Worm (Caenorhabditis elegans) whole organism, L1 larva: Measurements from ENCODE around the gene ugt-52.
"Not testable (repeated sequence)": the region's sequence is repeated elsewhere in the genome, so short reads cannot be mapped to it uniquely, and the experiment has no call there.

Experiments
- alr-1 ChIP-seq: fragments of 200-800 bp; sonication (Bioruptor generic); optimal IDR thresholded peaks from 2 replicates; lab custom pipeline; 2018; ENCODE audit warnings: borderline replicate concordance, mild to moderate bottlenecking, missing genetic modification characterization, missing compliant biosample characterization
- egl-27 ChIP-seq, 2 experiments: fragments of 150-350 bp in 1 of 2; sonication (generic microtip); optimal IDR thresholded peaks; 3 replicates each; lab custom pipeline; 2017 to 2018; ENCODE audit warnings: missing biosample characterization in 2 of 2, missing genetic modification characterization in 2 of 2, missing genetic modification reagents in 2 of 2
- elt-2 ChIP-seq: sonication (generic microtip); optimal IDR thresholded peaks from 2 replicates; lab custom pipeline; 2016; ENCODE audit warnings: missing genetic modification characterization, mild to moderate bottlenecking, inconsistent platforms, missing compliant biosample characterization, missing genetic modification reagents
- fos-1 ChIP-seq: fragments of 150-350 bp; optimal IDR thresholded peaks from 2 replicates; lab custom pipeline; 2014; ENCODE audit warnings: missing biosample characterization, missing genetic modification characterization
- grh-1 ChIP-seq: fragments of 200-800 bp; sonication (Bioruptor generic); IDR thresholded peaks from 2 replicates; pipeline ENCODE4 v1.3.6; 2022; ENCODE audit warnings: missing genetic modification reagents, missing genetic modification characterization, missing compliant biosample characterization
- lin-39 ChIP-seq: fragments of 150-350 bp; optimal IDR thresholded peaks from 2 replicates; lab custom pipeline; 2014; ENCODE audit warnings: missing biosample characterization, missing genetic modification reagents, missing genetic modification characterization
- nhr-47 ChIP-seq: sonication (generic microtip); optimal IDR thresholded peaks from 2 replicates; lab custom pipeline; 2016; ENCODE audit warnings: mild to moderate bottlenecking, missing genetic modification characterization, moderate library complexity, missing compliant biosample characterization
- nhr-76 ChIP-seq: sonication (generic microtip); optimal IDR thresholded peaks from 2 replicates; lab custom pipeline; 2017; ENCODE audit warnings: missing biosample characterization, missing genetic modification characterization
- ztf-11 ChIP-seq, 2 experiments: sonication (generic microtip); optimal IDR thresholded peaks; 2 replicates each; lab custom pipeline; 2016 to 2017; ENCODE audit warnings: missing genetic modification characterization in 2 of 2, missing biosample characterization in 1 of 2, missing compliant biosample characterization in 1 of 2

DNA sequence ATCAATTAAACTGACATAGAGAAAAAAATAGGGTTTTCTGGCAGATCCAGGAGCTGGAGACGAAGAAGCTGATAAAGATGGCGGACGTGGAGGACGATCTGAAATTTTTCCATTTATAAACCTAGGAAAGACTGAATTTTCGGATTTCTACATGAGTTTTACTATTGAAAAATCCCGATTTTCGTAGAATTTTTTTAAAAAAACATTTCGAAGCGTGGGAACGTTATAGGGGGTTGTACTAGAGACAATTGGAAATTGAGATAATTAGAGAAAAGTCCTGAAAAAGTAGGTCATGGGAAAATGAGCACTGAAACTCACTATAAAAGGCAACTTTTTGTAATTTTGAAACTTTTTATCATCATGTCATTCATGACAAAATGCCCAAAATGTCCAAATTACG is 7.5 kb upstream of the ugt-52 start, which contains the start of gene F56B3.9:
- TF ChIP-seq ztf-11 (tag; optimal IDR thresholded peaks at IDR 0.05; lab: Kevin White, UChicago); nhr-47 (tag; lab: Kevin White, UChicago); alr-1 (tag; lab: Kevin White, UChicago); egl-27 (tag; optimal IDR thresholded peaks at IDR 0.05; lab: Kevin White, UChicago); grh-1; fos-1 (tag; lab: Kevin White, UChicago); lin-39; elt-2 (tag; lab: Kevin White, UChicago); nhr-76: not testable (repeated sequence)
